Worm (Caenorhabditis elegans): ENCODE measurements around the gene oac-32.

Gene oac-32

ce11 chrV:1545694-1546093 lies at the start of gene oac-32:
Gene oac-32, minus strand, starts transcription at chrV:1545783.
- peak; percentile 25 for TF ChIP-seq elt-2 (tag; optimal IDR thresholded peaks at IDR 0.05)
- no peak for TF ChIP-seq eyg-1 (tag; optimal IDR thresholded peaks at IDR 0.05)
- TF ChIP-seq pros-1 (tag; optimal IDR thresholded peaks at IDR 0.05): no peak

DNA sequence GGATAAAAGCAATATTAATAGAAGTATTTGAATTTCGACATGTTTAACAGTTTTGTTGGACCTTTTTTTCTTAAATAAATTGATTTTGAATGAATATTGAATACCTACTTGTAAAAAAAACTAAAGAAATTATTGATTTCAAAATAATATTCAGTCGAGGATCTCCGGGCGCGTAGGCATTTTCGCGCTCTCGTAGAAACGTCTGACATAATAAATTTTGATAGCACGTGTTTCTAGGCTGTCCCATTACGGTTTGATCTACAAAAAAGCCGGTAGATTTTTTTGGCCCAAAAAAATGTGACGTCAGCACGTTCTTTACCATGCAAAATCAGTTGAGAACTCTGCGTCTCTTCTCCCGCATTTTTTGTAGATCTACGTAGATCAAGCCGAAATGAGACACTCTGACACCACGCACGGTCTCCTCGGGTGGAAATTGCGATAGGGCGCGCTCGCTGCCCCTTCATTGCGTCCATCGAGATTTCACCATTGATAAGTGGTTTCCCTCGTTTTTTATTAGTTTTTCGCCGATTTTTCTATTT lies 49.0 kb upstream of the oac-32 start:
- TF ChIP-seq pax-1 (tag; optimal IDR thresholded peaks at IDR 0.05) (no peak), ceh-14 (tag; optimal IDR thresholded peaks at IDR 0.05) (no peak), pros-1 (tag; optimal IDR thresholded peaks at IDR 0.05) (no peak)

- no peak for TF ChIP-seq npax-4 (tag; optimal IDR thresholded peaks at IDR 0.05)
- TF ChIP-seq sox-2 (GFP tag; IDR thresholded peaks at IDR 0.05): no peak
- TF ChIP-seq hlh-6 (tag; optimal IDR thresholded peaks at IDR 0.05): no peak
- no peak for TF ChIP-seq pros-1 (tag; optimal IDR thresholded peaks at IDR 0.05)
- no peak for TF ChIP-seq ztf-16 (tag; optimal IDR thresholded peaks at IDR 0.05)
- TF ChIP-seq hlh-15 (tag; optimal IDR thresholded peaks at IDR 0.05): no peak
- no peak for TF ChIP-seq unc-3 (GFP tag; conservative IDR thresholded peaks at IDR 0.05)
- TF ChIP-seq unc-3 (tag; optimal IDR thresholded peaks at IDR 0.05): no peak
- no peak for TF ChIP-seq ceh-45 (GFP tag; IDR thresholded peaks at IDR 0.05)
- no peak for TF ChIP-seq eyg-1 (tag; optimal IDR thresholded peaks at IDR 0.05)
These were observed 48.3 kb upstream of the oac-32 start, which contains the start of gene F16B4.4 for ce11 chrV:1593799-1594420. Gene F16B4.4, plus strand, starts transcription at chrV:1594019.

ce11 chrV:1588128-1588527 lies 42.5 kb upstream of the oac-32 start, which contains the start of gene F16B4.5:
Gene F16B4.5, plus strand, starts transcription at chrV:1588428.
- TF ChIP-seq ceh-9 (tag; optimal IDR thresholded peaks at IDR 0.05) (no peak), elt-2 (tag; optimal IDR thresholded peaks at IDR 0.05) (no peak), pqm-1 (tag; optimal IDR thresholded peaks at IDR 0.05) (no peak), ceh-31 (tag; optimal IDR thresholded peaks at IDR 0.05) (no peak), K02D7.2 (tag; optimal IDR thresholded peaks at IDR 0.05) (no peak), pat-9 (tag; optimal IDR thresholded peaks at IDR 0.05) (no peak), C38D4.7 (GFP tag; optimal IDR thresholded peaks at IDR 0.05) (no peak), unc-42 (tag; optimal IDR thresholded peaks at IDR 0.05) (no peak), fkh-10 (GFP tag; optimal IDR thresholded peaks at IDR 0.05) (no peak)

DNA sequence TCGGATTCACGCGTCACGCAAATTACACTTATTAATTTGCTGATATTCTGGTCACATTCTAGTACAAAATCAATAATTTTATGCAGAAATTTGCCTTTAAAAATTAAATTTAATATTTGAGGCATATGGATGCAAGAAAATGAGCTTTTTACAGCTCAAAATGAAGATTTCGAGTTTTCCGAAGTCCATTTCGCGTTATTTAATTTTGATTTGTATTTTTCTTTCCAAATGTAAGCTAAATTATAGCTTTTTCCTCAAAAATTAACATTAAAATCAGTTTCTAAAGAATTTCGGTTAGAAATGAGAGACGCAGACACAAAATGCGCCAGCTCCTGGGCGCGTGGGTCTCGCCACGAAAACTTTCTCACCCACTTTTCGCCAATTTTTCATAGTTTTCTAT lies 41.3 kb upstream of the oac-32 start, which contains the start of gene F16B4.6:
TSS of gene F16B4.6 (plus strand) at position 301 of the 400 bp plus-strand sequence.
- TF ChIP-seq unc-42 (tag; optimal IDR thresholded peaks at IDR 0.05) (no peak), C08G9.2 (tag; optimal IDR thresholded peaks at IDR 0.05) (no peak), ttx-3 (tag; optimal IDR thresholded peaks at IDR 0.05) (no peak), ceh-9 (tag; optimal IDR thresholded peaks at IDR 0.05) (no peak), hlh-6 (tag; optimal IDR thresholded peaks at IDR 0.05) (no peak), hlh-15 (tag; optimal IDR thresholded peaks at IDR 0.05) (no peak), elt-4 (tag; optimal IDR thresholded peaks at IDR 0.05) (no peak), ceh-6 (GFP tag; optimal IDR thresholded peaks at IDR 0.05) (no peak), T23F11.4 (GFP tag; optimal IDR thresholded peaks at IDR 0.05) (no peak), tbx-2 (tag; optimal IDR thresholded peaks at IDR 0.05) (no peak), C38D4.7 (GFP tag; optimal IDR thresholded peaks at IDR 0.05) (no peak)

- TF ChIP-seq odd-2 (tag; optimal IDR thresholded peaks at IDR 0.05) (no peak), pha-2 (tag; optimal IDR thresholded peaks at IDR 0.05) (no peak)
These were observed 39.8 kb upstream of the oac-32 start, which contains the start of gene F16B4.7 for ce11 chrV:1585411-1585810. Gene F16B4.7, plus strand, starts transcription at chrV:1585711.

- TF ChIP-seq pax-1 (tag; optimal IDR thresholded peaks at IDR 0.05): no peak
These were observed 37.7 kb upstream of the oac-32 start for ce11 chrV:1583242-1583641.

Data from whole organism, late embryonic.